Worm (Caenorhabditis elegans) whole organism, L3 larva: ENCODE results near the gene pals-37.
A peak's percentile ranks its signal among the peaks of the same experiment; 100 is the strongest.

Experiments used
- R02D3.7 ChIP-seq: fragments of 150-350 bp; optimal IDR thresholded peaks from 2 replicates; lab custom pipeline; 2014; ENCODE audit warnings: missing biosample characterization, missing genetic modification characterization
- ZK546.5 ChIP-seq: sonication (generic microtip); optimal IDR thresholded peaks from 2 replicates; lab custom pipeline; 2017; ENCODE audit warnings: missing biosample characterization, missing genetic modification characterization
- aly-2 ChIP-seq: fragments of 150-350 bp; optimal IDR thresholded peaks from 2 replicates; lab custom pipeline; 2014; ENCODE audit warnings: missing biosample characterization, missing genetic modification characterization
- ama-1 ChIP-seq: fragments of 150-350 bp; optimal IDR thresholded peaks from 2 replicates; lab custom pipeline; 2018
- ceh-16 ChIP-seq: sonication (generic microtip); optimal IDR thresholded peaks from 2 replicates; lab custom pipeline; 2017; ENCODE audit warnings: missing biosample characterization, missing genetic modification characterization
- ceh-82 ChIP-seq: fragments of 150-350 bp; optimal IDR thresholded peaks from 2 replicates; lab custom pipeline; 2014; ENCODE audit warnings: missing biosample characterization, missing genetic modification characterization
- ceh-9 ChIP-seq: sonication (generic microtip); optimal IDR thresholded peaks from 2 replicates; lab custom pipeline; 2018; ENCODE audit warnings: missing biosample characterization, missing genetic modification characterization
- daf-12 ChIP-seq: fragments of 150-350 bp; optimal IDR thresholded peaks from 2 replicates; lab custom pipeline; 2014; ENCODE audit warnings: missing biosample characterization, missing genetic modification reagents, missing genetic modification characterization
- egl-27 ChIP-seq: sonication (generic microtip); optimal IDR thresholded peaks from 4 replicates; lab custom pipeline; 2017; ENCODE audit warnings: missing biosample characterization, missing genetic modification reagents, missing genetic modification characterization
- egl-5 ChIP-seq: fragments of 150-350 bp; optimal IDR thresholded peaks from 2 replicates; lab custom pipeline; 2017; ENCODE audit warnings: missing biosample characterization, missing genetic modification reagents, missing genetic modification characterization, inconsistent platforms
- elt-2 ChIP-seq: sonication (generic microtip); optimal IDR thresholded peaks from 2 replicates; lab custom pipeline; 2016; ENCODE audit warnings: missing genetic modification reagents, mild to moderate bottlenecking, missing genetic modification characterization, missing compliant biosample characterization
- elt-3 ChIP-seq, 3 experiments: fragments of 150-350 bp in 1 of 3; sonication (generic microtip) in 2 of 3; optimal IDR thresholded peaks; 2 replicates in 2 of 3; 4 replicates in 1 of 3; lab custom pipeline; 2014 to 2017; ENCODE audit warnings: missing biosample characterization in 3 of 3, missing genetic modification characterization in 3 of 3
- eor-1 ChIP-seq, 2 experiments: fragments of 150-350 bp; optimal IDR thresholded peaks; 2 replicates each; lab custom pipeline; 2014 to 2018; ENCODE audit warnings: missing biosample characterization in 2 of 2, missing genetic modification characterization in 2 of 2
- fkh-10 ChIP-seq: sonication (generic microtip); optimal IDR thresholded peaks from 2 replicates; lab custom pipeline; 2017; ENCODE audit warnings: missing biosample characterization, missing genetic modification reagents, missing genetic modification characterization
- fkh-2 ChIP-seq: fragments of 150-350 bp; optimal IDR thresholded peaks from 2 replicates; lab custom pipeline; 2014; ENCODE audit warnings: missing biosample characterization, missing genetic modification reagents, missing genetic modification characterization
- hmg-11 ChIP-seq: sonication (generic microtip); optimal IDR thresholded peaks from 2 replicates; lab custom pipeline; 2016; ENCODE audit warnings: missing genetic modification characterization, missing compliant biosample characterization
- jun-1 ChIP-seq: fragments of 150-350 bp; optimal IDR thresholded peaks from 2 replicates; lab custom pipeline; 2014; ENCODE audit warnings: missing biosample characterization, missing genetic modification reagents, missing genetic modification characterization
- lin-15B ChIP-seq: fragments of 150-350 bp; optimal IDR thresholded peaks from 2 replicates; lab custom pipeline; 2014; ENCODE audit warnings: missing biosample characterization, missing genetic modification characterization
- lin-39 ChIP-seq: fragments of 150-350 bp; optimal IDR thresholded peaks from 2 replicates; lab custom pipeline; 2018; ENCODE audit warnings: missing biosample characterization, missing genetic modification reagents, missing genetic modification characterization
- lsy-12 ChIP-seq: sonication (generic microtip); optimal IDR thresholded peaks from 2 replicates; lab custom pipeline; 2016; ENCODE audit warnings: mild to moderate bottlenecking, missing genetic modification characterization, missing compliant biosample characterization
- mdl-1 ChIP-seq: fragments of 150-350 bp; optimal IDR thresholded peaks from 2 replicates; lab custom pipeline; 2014; ENCODE audit warnings: missing biosample characterization, missing genetic modification characterization
- mml-1 ChIP-seq: fragments of 150-350 bp; sonication (generic microtip); optimal IDR thresholded peaks from 3 replicates; lab custom pipeline; 2014; ENCODE audit warnings: missing biosample characterization, missing genetic modification characterization
- nfya-1 ChIP-seq: sonication (generic microtip); optimal IDR thresholded peaks from 2 replicates; lab custom pipeline; 2017; ENCODE audit warnings: missing genetic modification characterization, mild to moderate bottlenecking, missing compliant biosample characterization, antibody characterized with exemption, moderate library complexity; ENCODE audit not compliant: insufficient read depth
- nhr-11 ChIP-seq: fragments of 150-350 bp; optimal IDR thresholded peaks from 2 replicates; lab custom pipeline; 2014; ENCODE audit warnings: missing biosample characterization, missing genetic modification characterization
- nhr-12 ChIP-seq: fragments of 150-350 bp; optimal IDR thresholded peaks from 2 replicates; lab custom pipeline; 2014; ENCODE audit warnings: missing biosample characterization, missing genetic modification characterization
- nhr-23 ChIP-seq: fragments of 150-350 bp; optimal IDR thresholded peaks from 2 replicates; lab custom pipeline; 2014; ENCODE audit warnings: missing biosample characterization, missing genetic modification reagents, missing genetic modification characterization
- nhr-237 ChIP-seq: fragments of 150-350 bp; optimal IDR thresholded peaks from 2 replicates; lab custom pipeline; 2014; ENCODE audit warnings: missing biosample characterization, missing genetic modification characterization
- nhr-25 ChIP-seq: sonication (generic microtip); optimal IDR thresholded peaks from 2 replicates; lab custom pipeline; 2017; ENCODE audit warnings: missing biosample characterization, missing genetic modification characterization
- nhr-28 ChIP-seq: fragments of 150-350 bp; optimal IDR thresholded peaks from 2 replicates; lab custom pipeline; 2014; ENCODE audit warnings: missing biosample characterization, missing genetic modification characterization
- nhr-43 ChIP-seq: sonication (generic microtip); optimal IDR thresholded peaks from 2 replicates; lab custom pipeline; 2016; ENCODE audit warnings: mild to moderate bottlenecking, missing genetic modification characterization, missing compliant biosample characterization; ENCODE audit not compliant: poor library complexity, severe bottlenecking
- nhr-76 ChIP-seq: fragments of 150-350 bp; sonication (generic microtip); optimal IDR thresholded peaks from 5 replicates; lab custom pipeline; 2014; ENCODE audit warnings: missing biosample characterization, missing genetic modification characterization
- nhr-77 ChIP-seq: fragments of 150-350 bp; optimal IDR thresholded peaks from 2 replicates; lab custom pipeline; 2014; ENCODE audit warnings: missing biosample characterization, missing genetic modification characterization
- pha-4 ChIP-seq: fragments of 150-350 bp; optimal IDR thresholded peaks from 2 replicates; lab custom pipeline; 2014; ENCODE audit warnings: missing biosample characterization, missing genetic modification reagents, missing genetic modification characterization
- pqm-1 ChIP-seq: fragments of 150-350 bp; optimal IDR thresholded peaks from 2 replicates; lab custom pipeline; 2017; ENCODE audit warnings: missing biosample characterization, missing genetic modification characterization, inconsistent platforms
- sea-2 ChIP-seq: fragments of 150-350 bp; sonication (generic microtip); optimal IDR thresholded peaks from 4 replicates; lab custom pipeline; 2014; ENCODE audit warnings: missing biosample characterization, missing genetic modification reagents, missing genetic modification characterization
- snpc-4 ChIP-seq: fragments of 150-350 bp; optimal IDR thresholded peaks from 2 replicates; lab custom pipeline; 2014; ENCODE audit warnings: missing biosample characterization, missing genetic modification characterization
- tbx-2 ChIP-seq: sonication (generic microtip); optimal IDR thresholded peaks from 2 replicates; lab custom pipeline; 2016; ENCODE audit warnings: mild to moderate bottlenecking, missing genetic modification characterization, missing compliant biosample characterization
- unc-39 ChIP-seq: sonication (generic microtip); optimal IDR thresholded peaks from 4 replicates; lab custom pipeline; 2017; ENCODE audit warnings: missing biosample characterization, missing genetic modification characterization
- unc-62 ChIP-seq: fragments of 150-350 bp; sonication (generic microtip); optimal IDR thresholded peaks from 4 replicates; lab custom pipeline; 2014; ENCODE audit warnings: missing biosample characterization, missing genetic modification reagents, missing genetic modification characterization
- zag-1 ChIP-seq: fragments of 150-350 bp; optimal IDR thresholded peaks from 2 replicates; lab custom pipeline; 2014; ENCODE audit warnings: missing biosample characterization, missing genetic modification characterization
- ztf-4 ChIP-seq: fragments of 150-350 bp; optimal IDR thresholded peaks from 2 replicates; lab custom pipeline; 2014; ENCODE audit warnings: missing biosample characterization, missing genetic modification characterization

pals-37 gene

DNA sequence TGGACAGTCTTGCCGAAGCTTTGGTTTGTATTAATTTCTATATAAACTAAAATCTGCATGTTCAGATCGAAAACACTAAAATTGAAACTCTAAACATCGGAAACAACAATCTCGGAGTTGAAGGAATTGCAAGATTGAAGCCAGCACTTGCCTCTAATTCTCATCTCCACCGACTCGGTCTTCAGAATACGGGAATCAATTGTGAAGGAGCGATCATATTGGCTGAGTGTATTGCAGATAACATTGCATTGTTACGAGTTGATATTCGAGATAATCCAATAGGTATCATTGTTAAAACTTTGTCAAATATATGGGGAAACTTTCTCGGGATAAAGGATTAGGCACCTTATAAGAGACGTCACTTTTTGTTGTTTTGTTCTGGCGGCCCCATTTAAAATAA lies 29.0 kb upstream of the pals-37 start:
- no peak for TF ChIP-seq nhr-11 (tag; lab: Kevin White, UChicago)
- no peak for TF ChIP-seq fkh-2 (tag; lab: Kevin White, UChicago)
- no peak for TF ChIP-seq ceh-9 (tag; lab: Kevin White, UChicago)
- TF ChIP-seq lin-39 (tag; lab: Kevin White, UChicago), result no peak
- no peak for TF ChIP-seq nhr-28 (tag; lab: Kevin White, UChicago)
- no peak for TF ChIP-seq hmg-11 (tag; lab: Kevin White, UChicago)
- no peak for TF ChIP-seq ceh-82 (tag; lab: Kevin White, UChicago)
- no peak for TF ChIP-seq zag-1 (tag; lab: Kevin White, UChicago)
- no peak for TF ChIP-seq nhr-237
- TF ChIP-seq unc-62 (GFP tag; lab: Kevin White, UChicago), result no peak
- TF ChIP-seq ceh-16, result no peak
- no peak for TF ChIP-seq ztf-4
- TF ChIP-seq nhr-23, result no peak
- no peak for TF ChIP-seq tbx-2 (tag; lab: Kevin White, UChicago)
- TF ChIP-seq mdl-1, result no peak
- no peak for TF ChIP-seq eor-1 (tag; optimal IDR thresholded peaks at IDR 0.05; lab: Kevin White, UChicago)
- TF ChIP-seq ama-1 (lab: Kevin White, UChicago), result no peak
- no peak for TF ChIP-seq jun-1 (tag; lab: Kevin White, UChicago)
- no peak for TF ChIP-seq lsy-12 (tag; lab: Kevin White, UChicago)

DNA sequence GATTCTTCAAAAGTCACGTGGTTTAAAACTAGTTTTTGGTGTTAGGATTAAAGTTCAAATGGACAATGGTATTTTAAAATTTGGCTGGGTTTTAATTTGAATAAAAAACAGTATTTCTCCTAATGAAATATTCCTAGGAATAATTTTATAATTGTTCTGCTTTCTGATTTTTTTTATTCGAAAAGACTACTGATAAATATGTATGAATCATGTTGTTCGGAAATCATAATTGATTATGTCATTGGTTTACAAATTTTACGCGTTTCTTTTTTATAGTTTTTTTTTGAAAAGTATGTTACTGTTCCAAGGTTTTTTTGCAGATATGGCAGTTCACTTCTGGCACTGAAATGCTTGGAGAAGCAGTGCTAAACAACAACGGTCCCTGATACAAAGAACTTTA lies 27.0 kb upstream of the pals-37 start, which contains the start of gene F28C1.3:
TSS of gene F28C1.3 (plus strand) at position 301 of the 400 bp plus-strand sequence.
- TF ChIP-seq nhr-11 (tag; lab: Kevin White, UChicago) (no peak), nfya-1 (tag; lab: Kevin White, UChicago) (no peak), egl-27 (tag; lab: Kevin White, UChicago) (no peak), nhr-25 (tag; lab: Kevin White, UChicago) (no peak), mdl-1 (no peak)

DNA sequence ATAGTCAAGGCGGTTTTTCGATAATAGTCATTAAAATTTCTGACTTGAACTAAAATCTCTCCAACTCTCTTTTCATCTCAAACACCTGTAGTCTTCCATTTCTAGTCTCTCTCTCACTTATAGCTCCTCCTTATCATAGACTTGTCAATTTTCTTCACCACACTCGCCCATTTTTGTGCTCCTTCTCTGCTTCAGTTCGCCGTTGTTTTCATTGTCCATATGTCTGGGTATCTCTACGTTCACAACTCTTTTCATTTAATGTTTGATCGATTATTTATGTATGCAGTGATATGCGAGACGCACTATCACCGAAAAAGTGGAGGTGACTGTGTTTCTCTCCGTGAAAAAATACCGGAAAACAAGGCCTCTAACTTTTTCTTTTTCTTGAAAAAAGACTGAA lies 26.4 kb upstream of the pals-37 start:
- TF ChIP-seq pqm-1 (tag; lab: Kevin White, UChicago), result peak; percentile 68
- TF ChIP-seq jun-1 (tag; lab: Kevin White, UChicago), result no peak
- peak; percentile 17 for TF ChIP-seq pha-4 (tag; lab: Kevin White, UChicago)
- no peak for TF ChIP-seq elt-3 (tag; optimal IDR thresholded peaks at IDR 0.05; lab: Kevin White, UChicago)
- TF ChIP-seq elt-2 (tag; lab: Kevin White, UChicago), result peak; percentile 93
- TF ChIP-seq, all 47 proteins: peak for 3

DNA sequence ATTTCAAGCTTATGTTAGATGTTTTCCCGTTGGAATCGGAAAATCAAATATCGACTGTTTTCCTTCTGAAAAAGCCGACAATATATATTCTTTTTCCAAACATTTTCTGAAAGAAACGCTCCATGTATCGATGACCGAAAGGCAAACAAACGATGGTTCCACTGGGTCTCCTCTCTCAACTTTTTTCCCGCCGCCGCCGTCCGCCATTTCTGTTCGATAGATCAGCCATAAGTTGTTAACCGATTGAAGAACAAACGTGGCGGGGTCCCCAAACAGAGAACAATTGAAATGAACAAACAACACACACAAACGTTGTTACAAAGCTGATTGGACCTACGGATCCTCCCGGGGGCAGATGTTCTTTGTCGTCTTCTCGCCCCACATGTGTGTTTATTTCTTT lies 25.3 kb upstream of the pals-37 start:
- TF ChIP-seq ama-1 (lab: Kevin White, UChicago) (no peak), pha-4 (tag; lab: Kevin White, UChicago) (peak; percentile 82)

DNA sequence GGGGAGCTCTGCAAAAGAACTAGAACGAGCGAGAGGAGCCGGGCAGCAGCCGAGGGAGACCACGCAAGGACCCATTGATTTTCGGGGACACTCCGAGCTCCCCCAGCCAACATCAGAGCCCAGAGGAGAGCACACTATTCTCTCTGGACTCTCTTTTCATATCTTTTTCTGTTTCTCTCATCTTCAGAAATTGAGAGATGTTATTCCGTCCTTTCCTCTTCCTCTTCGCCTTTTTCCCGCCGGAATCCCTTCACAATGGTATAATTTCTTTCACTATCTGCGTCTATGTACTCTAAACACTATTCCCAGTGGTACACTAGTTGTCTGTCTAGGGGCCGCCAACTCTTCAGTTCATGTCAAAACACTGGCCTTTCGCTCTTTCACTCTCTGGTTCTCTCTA lies 24.1 kb upstream of the pals-37 start:
- TF ChIP-seq ceh-9 (tag; lab: Kevin White, UChicago) (no peak), daf-12 (tag; lab: Kevin White, UChicago) (no peak), snpc-4 (tag; lab: Kevin White, UChicago) (peak; percentile 75), nhr-12 (tag; lab: Kevin White, UChicago) (no peak), tbx-2 (tag; lab: Kevin White, UChicago) (peak; percentile 81), nhr-76 (tag; lab: Kevin White, UChicago) (no peak), ceh-16 (no peak), fkh-10 (GFP tag; lab: Kevin White, UChicago) (peak; percentile 94), pqm-1 (tag; lab: Kevin White, UChicago) (no peak), egl-5 (tag; lab: Kevin White, UChicago) (peak; percentile 83), mml-1 (no peak), fkh-2 (tag; lab: Kevin White, UChicago) (no peak), unc-39 (tag; lab: Kevin White, UChicago) (no peak), nhr-23 (peak; percentile 82), nhr-25 (tag; lab: Kevin White, UChicago) (peak; percentile 41), nhr-77 (tag; lab: Kevin White, UChicago) (no peak), ama-1 (lab: Kevin White, UChicago) (peak; percentile 32), pha-4 (tag; lab: Kevin White, UChicago) (peak; percentile 57), eor-1 (tag; optimal IDR thresholded peaks at IDR 0.05; lab: Kevin White, UChicago) (no peak), mdl-1 (no peak), nhr-237 (no peak), ZK546.5 (tag; lab: Kevin White, UChicago) (no peak), nhr-28 (tag; lab: Kevin White, UChicago) (no peak), zag-1 (tag; lab: Kevin White, UChicago) (peak; percentile 41), ceh-82 (tag; lab: Kevin White, UChicago) (peak; percentile 58), egl-27 (tag; lab: Kevin White, UChicago) (no peak), ztf-4 (no peak), R02D3.7 (tag; lab: Kevin White, UChicago) (peak; percentile 24), nfya-1 (tag; lab: Kevin White, UChicago) (peak; percentile 76), aly-2 (tag; lab: Kevin White, UChicago) (no peak), elt-3 (tag; optimal IDR thresholded peaks at IDR 0.05; lab: Kevin White, UChicago) (no peak), lin-39 (tag; lab: Kevin White, UChicago) (peak; percentile 81), nhr-43 (tag; lab: Kevin White, UChicago) (peak; percentile 49), sea-2 (GFP tag; lab: Kevin White, UChicago) (no peak), unc-62 (GFP tag; lab: Kevin White, UChicago) (no peak), lsy-12 (tag; lab: Kevin White, UChicago) (peak; percentile 69), elt-2 (tag; lab: Kevin White, UChicago) (no peak), lin-15B (tag; lab: Kevin White, UChicago) (peak; percentile 61)
